Fruit fly (Drosophila melanogaster) whole organism, wandering third instar larva: ENCODE measurements around the gene tinc.

Experiments
- Abd-B ChIP-seq: fragments of >200 bp; optimal IDR thresholded peaks from 2 replicates; lab custom pipeline; 2017; ENCODE audit warnings: missing biosample characterization, missing genetic modification characterization
- CG32264 ChIP-seq: fragments of 200-800 bp; sonication (Bioruptor generic); optimal IDR thresholded peaks from 2 replicates; lab custom pipeline; 2016; ENCODE audit warnings: missing biosample characterization, missing genetic modification characterization
- CG9705 ChIP-seq: fragments of 200-800 bp; sonication (Bioruptor generic); optimal IDR thresholded peaks from 2 replicates; lab custom pipeline; 2018; ENCODE audit warnings: missing biosample characterization, mild to moderate bottlenecking, missing genetic modification characterization
- CrebA ChIP-seq: fragments of 200-800 bp; sonication (Bioruptor generic); optimal IDR thresholded peaks from 2 replicates; lab custom pipeline; 2016; ENCODE audit warnings: missing biosample characterization, mild to moderate bottlenecking, missing genetic modification characterization, borderline replicate concordance
- Dfd ChIP-seq: fragments of >200 bp; optimal IDR thresholded peaks from 2 replicates; lab custom pipeline; 2017; ENCODE audit warnings: missing biosample characterization, missing genetic modification characterization
- Dif ChIP-seq: fragments of 200-275, 200-300 bp; sonication (Bioruptor generic); optimal IDR thresholded peaks from 2 replicates; lab custom pipeline; 2018; ENCODE audit warnings: missing biosample characterization, missing genetic modification characterization; ENCODE audit not compliant: partially characterized antibody
- GATAd ChIP-seq: sonication (Bioruptor generic); optimal IDR thresholded peaks from 2 replicates; lab custom pipeline; 2016; ENCODE audit warnings: missing biosample characterization, missing genetic modification characterization
- HLH106 ChIP-seq: fragments of 200-800 bp; optimal IDR thresholded peaks from 3 replicates; lab custom pipeline; 2019; ENCODE audit warnings: missing biosample characterization, mild to moderate bottlenecking, missing genetic modification characterization, moderate library complexity
- Hnf4 ChIP-seq: fragments of 200-800 bp; sonication (Bioruptor generic); optimal IDR thresholded peaks from 2 replicates; lab custom pipeline; 2016; ENCODE audit warnings: missing biosample characterization, mild to moderate bottlenecking, missing genetic modification characterization
- Jra ChIP-seq: sonication (Bioruptor generic); optimal IDR thresholded peaks from 2 replicates; lab custom pipeline; 2016; ENCODE audit warnings: missing biosample characterization, missing genetic modification characterization
- Mio ChIP-seq: sonication (Bioruptor generic); optimal IDR thresholded peaks from 2 replicates; lab custom pipeline; 2016; ENCODE audit warnings: missing biosample characterization, missing genetic modification characterization
- Myc ChIP-seq: fragments of >200 bp; optimal IDR thresholded peaks from 2 replicates; lab custom pipeline; 2017
- N ChIP-seq: fragments of >200 bp; optimal IDR thresholded peaks from 2 replicates; lab custom pipeline; 2018; ENCODE audit warnings: missing biosample characterization, missing external identifiers, missing genetic modification characterization
- OdsH ChIP-seq: fragments of 200-800 bp; sonication (Bioruptor generic); optimal IDR thresholded peaks from 2 replicates; lab custom pipeline; 2016; ENCODE audit warnings: missing biosample characterization, mild to moderate bottlenecking, missing genetic modification characterization
- Vsx2 ChIP-seq: fragments of 200-300, 225-300 bp; sonication (Bioruptor generic); optimal IDR thresholded peaks from 2 replicates; lab custom pipeline; 2018; ENCODE audit warnings: missing biosample characterization, missing genetic modification characterization; ENCODE audit not compliant: partially characterized antibody
- br ChIP-seq: fragments of 200-800 bp; sonication (Bioruptor generic); optimal IDR thresholded peaks from 2 replicates; lab custom pipeline; 2016; ENCODE audit warnings: missing biosample characterization, missing genetic modification characterization
- brk ChIP-seq: fragments of 200-800 bp; sonication (Bioruptor generic); optimal IDR thresholded peaks from 2 replicates; lab custom pipeline; 2016; ENCODE audit warnings: missing biosample characterization, mild to moderate bottlenecking, missing genetic modification characterization
- dl ChIP-seq, 2 experiments: fragments of 175-275, 200-275 bp in 1 of 2; fragments of 200-275 bp in 1 of 2; sonication (Bioruptor generic); optimal IDR thresholded peaks; lab custom pipeline; 2018; ENCODE audit warnings: mild to moderate bottlenecking in 2 of 2, missing biosample characterization in 2 of 2, missing genetic modification characterization in 2 of 2, moderate library complexity in 2 of 2; ENCODE audit not compliant: partially characterized antibody in 2 of 2, insufficient read depth in 1 of 2
- dmrt93B ChIP-seq: fragments of 200-800 bp; sonication (Bioruptor generic); optimal IDR thresholded peaks from 2 replicates; lab custom pipeline; 2018; ENCODE audit warnings: missing biosample characterization, mild to moderate bottlenecking, missing genetic modification characterization
- ey ChIP-seq: fragments of 200-800 bp; sonication (Bioruptor generic); optimal IDR thresholded peaks from 2 replicates; lab custom pipeline; 2016; ENCODE audit warnings: missing biosample characterization, missing genetic modification characterization
- fru ChIP-seq: fragments of 200-800 bp; sonication (Bioruptor generic); optimal IDR thresholded peaks from 3 replicates; lab custom pipeline; 2016; ENCODE audit warnings: missing biosample characterization, mild to moderate bottlenecking, missing genetic modification characterization
- jim ChIP-seq: fragments of 175-275, 200-325 bp; sonication (Bioruptor generic); optimal IDR thresholded peaks from 2 replicates; lab custom pipeline; 2016; ENCODE audit warnings: missing biosample characterization, mild to moderate bottlenecking, missing genetic modification characterization
- lola ChIP-seq: fragments of >200 bp; optimal IDR thresholded peaks from 2 replicates; lab custom pipeline; 2017; ENCODE audit warnings: missing biosample characterization, missing genetic modification characterization
- pan ChIP-seq: fragments of >200 bp; optimal IDR thresholded peaks from 2 replicates; lab custom pipeline; 2017
- rgr ChIP-seq: fragments of 200-800 bp; sonication (Bioruptor generic); optimal IDR thresholded peaks from 3 replicates; lab custom pipeline; 2016; ENCODE audit warnings: missing biosample characterization, mild to moderate bottlenecking, missing genetic modification characterization
- sage ChIP-seq: fragments of 200-800 bp; sonication (Bioruptor generic); optimal IDR thresholded peaks from 2 replicates; lab custom pipeline; 2016; ENCODE audit warnings: missing biosample characterization, mild to moderate bottlenecking, missing genetic modification characterization
- sv ChIP-seq: fragments of 200-800 bp; sonication (Bioruptor generic); optimal IDR thresholded peaks from 3 replicates; lab custom pipeline; 2016; ENCODE audit warnings: missing biosample characterization, missing genetic modification characterization
- tai ChIP-seq: sonication (Bioruptor generic); optimal IDR thresholded peaks from 2 replicates; lab custom pipeline; 2016; ENCODE audit warnings: missing biosample characterization, missing genetic modification characterization
- usp ChIP-seq: fragments of >200 bp; optimal IDR thresholded peaks from 2 replicates; lab custom pipeline; 2017; ENCODE audit warnings: missing biosample characterization, missing genetic modification characterization
- woc ChIP-seq: sonication (Bioruptor generic); optimal IDR thresholded peaks from 2 replicates; lab custom pipeline; 2016; ENCODE audit warnings: missing biosample characterization, mild to moderate bottlenecking, missing genetic modification characterization

tinc gene

DNA sequence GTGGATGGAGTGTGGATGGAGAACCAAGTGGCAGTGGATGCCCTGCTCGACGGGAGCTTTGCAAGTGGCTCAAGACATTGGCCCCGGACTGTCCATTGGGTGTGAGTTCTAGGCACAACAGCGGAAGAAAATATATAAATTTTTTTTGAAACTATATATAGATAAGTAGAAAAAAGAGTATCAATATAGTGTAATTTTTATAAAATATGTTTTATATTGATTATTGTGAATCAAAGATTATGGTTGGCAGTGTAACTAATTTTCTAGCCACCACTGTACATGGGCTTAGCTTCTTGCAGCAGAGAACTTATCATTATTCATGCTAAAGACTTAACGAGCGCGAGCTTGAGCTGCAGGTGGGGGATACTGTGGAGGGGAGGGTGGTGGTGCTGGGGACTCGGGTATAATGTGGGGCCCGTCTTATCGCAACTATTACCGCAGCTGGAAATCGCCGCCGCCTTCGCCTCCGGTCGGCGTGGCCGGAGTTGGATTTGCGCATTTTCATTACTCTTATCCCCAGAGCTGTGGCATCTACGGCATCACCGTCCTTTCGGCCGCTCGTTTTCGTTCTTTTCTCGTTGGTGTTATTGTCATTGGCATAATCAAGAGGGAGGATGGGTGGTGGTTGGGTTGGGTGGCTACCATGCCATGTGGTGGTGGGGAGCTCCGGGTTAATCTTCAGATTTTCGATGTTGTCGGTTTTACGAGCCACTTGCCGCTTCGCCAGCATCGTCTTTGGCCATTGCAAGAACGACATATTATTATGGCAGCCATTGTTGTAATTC, 50.7 kb downstream of the tinc start:
- TF ChIP-seq brk (GFP tag; lab: Kevin White, UChicago) (no peak), br (GFP tag; lab: Kevin White, UChicago) (no peak)

DNA sequence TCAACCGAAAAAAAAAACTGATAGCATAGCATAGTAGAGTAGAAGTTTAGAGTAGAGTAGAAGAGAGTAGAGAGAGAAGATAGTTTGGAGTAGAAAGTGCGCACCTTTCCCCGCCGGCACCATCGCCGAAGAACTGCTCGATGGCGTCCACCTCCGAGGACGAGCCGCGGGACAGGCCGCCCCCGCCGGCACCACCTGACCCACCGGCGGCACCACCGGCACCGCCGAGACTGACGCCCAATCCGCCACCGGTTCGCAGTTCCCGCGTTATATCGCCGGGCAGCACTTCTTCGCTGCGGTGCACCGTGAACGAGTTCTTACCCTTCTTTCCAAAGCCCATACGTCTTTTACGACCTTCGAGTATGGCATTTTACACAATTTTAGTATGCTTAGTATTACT, 69.7 kb downstream of the tinc start:
- TF ChIP-seq Dfd (GFP tag; lab: Kevin White, UChicago), result peak; percentile 97
- TF ChIP-seq dl (GFP tag; optimal IDR thresholded peaks at IDR 0.05; lab: Kevin White, UChicago; ENCODE audit: insufficient read depth in 1 of 2, partially characterized antibody in 2 of 2), result no peak

DNA sequence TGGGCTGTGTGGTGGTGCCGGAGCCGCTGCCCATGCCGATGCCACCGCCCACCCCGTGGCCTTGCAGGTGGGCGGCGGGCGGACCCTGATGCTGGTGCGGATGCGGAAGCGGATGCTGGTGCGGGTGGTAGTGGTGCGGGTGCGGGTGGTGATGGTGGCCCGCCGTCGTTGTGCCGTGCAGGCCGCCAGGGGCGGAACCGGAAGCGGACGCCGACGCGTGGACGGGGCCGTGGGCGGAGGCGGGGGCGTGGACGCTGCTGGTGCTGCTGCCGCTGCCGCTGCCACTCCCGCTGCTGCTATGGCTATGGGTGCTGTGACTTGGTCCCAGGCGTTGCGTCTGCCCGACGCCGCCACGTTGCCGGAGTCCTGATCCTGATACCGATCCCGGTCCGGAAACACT, 79.7 kb downstream of the tinc start:
- TF ChIP-seq OdsH (GFP tag; lab: Kevin White, UChicago) (no peak), Myc (lab: Kevin White, UChicago) (no peak), usp (GFP tag; lab: Kevin White, UChicago) (no peak), CG32264 (GFP tag; lab: Kevin White, UChicago) (no peak), fru (no peak), Dfd (GFP tag; lab: Kevin White, UChicago) (peak; percentile 94)

- no peak for TF ChIP-seq Dif (GFP tag; lab: Kevin White, UChicago)
- TF ChIP-seq Hnf4 (GFP tag; lab: Kevin White, UChicago), result no peak
- no peak for TF ChIP-seq fru
- TF ChIP-seq Vsx2 (GFP tag; lab: Kevin White, UChicago), result no peak
- no peak for TF ChIP-seq dl (GFP tag; optimal IDR thresholded peaks at IDR 0.05; lab: Kevin White, UChicago; ENCODE audit: insufficient read depth in 1 of 2, partially characterized antibody in 2 of 2)
- TF ChIP-seq Abd-B (GFP tag; lab: Kevin White, UChicago), result no peak
- TF ChIP-seq tai (GFP tag; lab: Kevin White, UChicago), result no peak
- TF ChIP-seq, all 38 proteins: peak for 0
Observed at dm6 chr3R:17897281-17897680, 85.9 kb downstream of the tinc start.

dm6 chr3R:17897879-17898278, 86.5 kb downstream of the tinc start:
- TF ChIP-seq Myc (lab: Kevin White, UChicago) (no peak), GATAd (GFP tag; lab: Kevin White, UChicago) (no peak), CG32264 (GFP tag; lab: Kevin White, UChicago) (no peak), Dif (GFP tag; lab: Kevin White, UChicago) (no peak), CrebA (no peak), pan (lab: Kevin White, UChicago) (peak; percentile 35), woc (GFP tag; lab: Kevin White, UChicago) (no peak), Dfd (GFP tag; lab: Kevin White, UChicago) (peak; percentile 51), br (GFP tag; lab: Kevin White, UChicago) (no peak), CG9705 (GFP tag; lab: Kevin White, UChicago) (no peak)

DNA sequence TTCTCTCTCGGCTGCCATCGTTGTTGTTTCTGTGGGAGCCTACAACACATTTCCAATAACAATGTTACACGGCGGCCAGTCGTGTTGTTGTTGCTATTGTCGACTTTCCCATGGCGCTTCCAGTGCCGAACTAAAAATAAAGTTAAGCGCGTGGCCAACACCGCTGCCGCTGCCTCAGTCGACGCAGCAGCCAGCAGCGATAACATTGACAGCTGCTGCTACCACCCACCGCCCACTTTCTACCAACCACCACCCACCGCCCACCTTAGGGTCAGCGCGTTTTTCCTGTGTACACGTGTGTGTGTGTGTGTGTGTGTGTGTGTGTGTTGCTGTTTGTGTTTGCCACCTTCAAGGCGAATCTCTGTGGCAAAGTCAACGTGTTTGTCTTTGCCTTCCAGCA, 89.7 kb downstream of the tinc start:
- peak; percentile 55 for TF ChIP-seq Dfd (GFP tag; lab: Kevin White, UChicago)
- TF ChIP-seq Myc (lab: Kevin White, UChicago), result no peak

DNA sequence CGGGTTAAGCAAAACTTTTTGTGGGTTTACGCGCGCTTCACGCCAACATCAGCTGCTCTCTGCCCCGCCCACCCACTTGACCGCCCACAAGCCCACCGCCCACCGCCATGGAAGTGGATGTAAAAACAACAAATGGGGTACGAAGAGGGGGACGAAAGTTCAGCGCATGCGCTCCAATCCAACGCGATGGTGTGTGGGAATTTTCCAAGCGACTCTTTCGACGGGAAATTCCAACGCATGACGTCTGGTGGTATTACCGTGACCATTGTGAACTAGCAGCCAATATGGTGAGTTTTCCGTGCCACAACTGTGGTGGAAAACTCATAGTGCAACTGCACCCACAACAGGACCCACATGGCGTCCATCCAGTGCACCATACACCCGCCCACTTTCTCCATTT, 90.9 kb downstream of the tinc start:
- no peak for TF ChIP-seq usp (GFP tag; lab: Kevin White, UChicago)
- TF ChIP-seq rgr (GFP tag; lab: Kevin White, UChicago), result no peak
- no peak for TF ChIP-seq CG32264 (GFP tag; lab: Kevin White, UChicago)
- no peak for TF ChIP-seq tai (GFP tag; lab: Kevin White, UChicago)
- no peak for TF ChIP-seq CrebA
- TF ChIP-seq HLH106, result no peak
- TF ChIP-seq CG9705 (GFP tag; lab: Kevin White, UChicago), result no peak
- no peak for TF ChIP-seq Jra (GFP tag; lab: Kevin White, UChicago)
- no peak for TF ChIP-seq ey (GFP tag; lab: Kevin White, UChicago)
- TF ChIP-seq Abd-B (GFP tag; lab: Kevin White, UChicago), result no peak
- no peak for TF ChIP-seq fru
- TF ChIP-seq dmrt93B (GFP tag; lab: Kevin White, UChicago), result no peak
- TF ChIP-seq GATAd (GFP tag; lab: Kevin White, UChicago), result no peak
- no peak for TF ChIP-seq lola (GFP tag; lab: Kevin White, UChicago)
- no peak for TF ChIP-seq sv (GFP tag; lab: Kevin White, UChicago)
- no peak for TF ChIP-seq jim
- TF ChIP-seq sage (GFP tag; lab: Kevin White, UChicago), result no peak
- TF ChIP-seq Mio (GFP tag; lab: Kevin White, UChicago), result no peak
- TF ChIP-seq N (GFP tag; lab: Kevin White, UChicago), result no peak
